Fruit fly (Drosophila melanogaster) whole organism, embryonic: ENCODE measurements around the gene CG6142.

Experiments used
- Bdp1 ChIP-seq: fragments of 200-800 bp; sonication (Bioruptor generic); optimal IDR thresholded peaks from 3 replicates; lab custom pipeline; 2016; ENCODE audit warnings: missing biosample characterization, missing genetic modification characterization
- CG1024 ChIP-seq: fragments of 200-800 bp; sonication (Bioruptor generic); IDR thresholded peaks from 2 replicates; pipeline ENCODE4 v1.3.6; 2022; ENCODE audit warnings: missing biosample characterization, missing genetic modification characterization
- CG11085 ChIP-seq: fragments of 200-800 bp; sonication (Bioruptor generic); IDR thresholded peaks from 2 replicates; pipeline ENCODE4 v1.3.6; 2022; ENCODE audit warnings: missing biosample characterization, missing genetic modification characterization
- CG11093 ChIP-seq: fragments of 200-800 bp; sonication (Bioruptor generic); IDR thresholded peaks from 3 replicates; pipeline ENCODE4 v1.3.6; 2022; ENCODE audit warnings: missing biosample characterization, missing genetic modification characterization
- CG12942 ChIP-seq: fragments of 200-800 bp; sonication (Bioruptor generic); optimal IDR thresholded peaks from 3 replicates; lab custom pipeline; 2016; ENCODE audit warnings: missing biosample characterization, missing genetic modification characterization
- CG14441 ChIP-seq: fragments of 200-800 bp; sonication (Bioruptor generic); IDR thresholded peaks from 2 replicates; pipeline ENCODE4 v1.3.6; 2022; ENCODE audit warnings: missing biosample characterization, missing genetic modification characterization
- CG17612 ChIP-seq: fragments of 200-800 bp; sonication (Bioruptor generic); IDR thresholded peaks from 2 replicates; pipeline ENCODE4 v1.3.6; 2022; ENCODE audit warnings: missing biosample characterization, missing genetic modification characterization
- CG18262 ChIP-seq: fragments of 200-800 bp; optimal IDR thresholded peaks from 3 replicates; lab custom pipeline; 2019; ENCODE audit warnings: missing biosample characterization, mild to moderate bottlenecking, missing genetic modification characterization, moderate library complexity
- CG18764 ChIP-seq: fragments of 200-800 bp; sonication (Bioruptor generic); optimal IDR thresholded peaks from 3 replicates; lab custom pipeline; 2016; ENCODE audit warnings: missing biosample characterization, missing genetic modification characterization
- CG30431 ChIP-seq: fragments of 200-800 bp; sonication (Bioruptor generic); optimal IDR thresholded peaks from 2 replicates; lab custom pipeline; 2017; ENCODE audit warnings: missing biosample characterization, missing genetic modification characterization
- CG31388 ChIP-seq: fragments of 200-800 bp; sonication (Bioruptor generic); optimal IDR thresholded peaks from 2 replicates; lab custom pipeline; 2016; ENCODE audit warnings: missing biosample characterization, missing genetic modification characterization
- CG3847 ChIP-seq: fragments of 200-800 bp; sonication (Bioruptor generic); IDR thresholded peaks from 2 replicates; pipeline ENCODE4 v1.3.6; 2022; ENCODE audit warnings: missing biosample characterization, missing genetic modification characterization
- CG3995 ChIP-seq: fragments of 200-800 bp; sonication (Bioruptor generic); optimal IDR thresholded peaks from 3 replicates; lab custom pipeline; 2016; ENCODE audit warnings: missing biosample characterization, missing genetic modification characterization
- CG4328 ChIP-seq: fragments of 200-800 bp; sonication (Bioruptor generic); optimal IDR thresholded peaks from 3 replicates; lab custom pipeline; 2017; ENCODE audit warnings: missing biosample characterization, missing genetic modification reagents, missing genetic modification characterization
- CG4820 ChIP-seq: fragments of 200-800 bp; sonication (Bioruptor generic); optimal IDR thresholded peaks from 3 replicates; lab custom pipeline; 2016; ENCODE audit warnings: missing biosample characterization, missing genetic modification characterization
- CG6683 ChIP-seq: fragments of 200-800 bp; sonication (Bioruptor generic); optimal IDR thresholded peaks from 2 replicates; lab custom pipeline; 2017; ENCODE audit warnings: missing biosample characterization, mild to moderate bottlenecking, missing genetic modification characterization, missing genetic modification reagents
- CG6813 ChIP-seq: fragments of 200-800 bp; sonication (Bioruptor generic); optimal IDR thresholded peaks from 2 replicates; lab custom pipeline; 2017; ENCODE audit warnings: missing biosample characterization, missing genetic modification characterization, mild to moderate bottlenecking, moderate library complexity, missing genetic modification reagents
- CG7372 ChIP-seq: fragments of 200-800 bp; sonication (Bioruptor generic); IDR thresholded peaks from 2 replicates; pipeline ENCODE4 v1.3.6; 2022; ENCODE audit warnings: missing biosample characterization, missing genetic modification characterization
- CG7556 ChIP-seq: fragments of 200-800 bp; sonication (Bioruptor generic); optimal IDR thresholded peaks from 2 replicates; lab custom pipeline; 2017; ENCODE audit warnings: missing biosample characterization, mild to moderate bottlenecking, missing genetic modification characterization
- CG7745 ChIP-seq: fragments of 200-800 bp; sonication (Bioruptor generic); optimal IDR thresholded peaks from 2 replicates; lab custom pipeline; 2018; ENCODE audit warnings: missing biosample characterization, mild to moderate bottlenecking, missing genetic modification characterization, moderate library complexity
- CG8290 ChIP-seq, 3 experiments: fragments of 200-800 bp; sonication (Bioruptor generic); optimal IDR thresholded peaks; 2 replicates each; lab custom pipeline; 2016 to 2019; ENCODE audit warnings: missing biosample characterization in 3 of 3, missing genetic modification characterization in 3 of 3, mild to moderate bottlenecking in 2 of 3, moderate library complexity in 1 of 3
- Chrac-16 ChIP-seq: fragments of 200-800 bp; sonication (Bioruptor generic); optimal IDR thresholded peaks from 3 replicates; lab custom pipeline; 2016; ENCODE audit warnings: missing biosample characterization, missing genetic modification characterization
- Dfd ChIP-seq, 2 experiments: fragments of >200 bp; optimal IDR thresholded peaks; 2 replicates each; lab custom pipeline; 2017; ENCODE audit warnings: missing biosample characterization in 2 of 2, missing genetic modification characterization in 2 of 2
- Dll ChIP-seq: fragments of 200-800 bp; sonication (Bioruptor generic); IDR thresholded peaks from 4 replicates; pipeline ENCODE4 v1.3.6; 2022; ENCODE audit warnings: missing biosample characterization, missing genetic modification characterization; ENCODE audit not compliant: partially characterized antibody
- E2f2 ChIP-seq: fragments of 200-800 bp; sonication (Bioruptor generic); IDR thresholded peaks from 2 replicates; pipeline ENCODE4 v1.3.6; 2022; ENCODE audit warnings: missing biosample characterization, missing genetic modification characterization
- H15 ChIP-seq: fragments of 200-800 bp; sonication (Bioruptor generic); IDR thresholded peaks from 3 replicates; pipeline ENCODE4 v1.3.6; 2022; ENCODE audit warnings: missing biosample characterization, missing genetic modification characterization
- HLHmδ ChIP-seq: fragments of 200-800 bp; sonication (Bioruptor generic); optimal IDR thresholded peaks from 2 replicates; lab custom pipeline; 2018; ENCODE audit warnings: missing biosample characterization, mild to moderate bottlenecking, missing genetic modification characterization, moderate library complexity
- HmgZ ChIP-seq: fragments of 200-800 bp; sonication (Bioruptor generic); optimal IDR thresholded peaks from 2 replicates; lab custom pipeline; 2018; ENCODE audit warnings: missing biosample characterization, mild to moderate bottlenecking, missing genetic modification characterization
- NC2β ChIP-seq: fragments of 200-800 bp; sonication (Bioruptor generic); optimal IDR thresholded peaks from 2 replicates; lab custom pipeline; 2016; ENCODE audit warnings: missing biosample characterization, missing genetic modification characterization
- Pdp1 ChIP-seq, 2 experiments: fragments of 200-800 bp; sonication (Bioruptor generic); optimal IDR thresholded peaks; 3 replicates each; lab custom pipeline; 2016; ENCODE audit warnings: missing biosample characterization in 2 of 2, missing genetic modification characterization in 2 of 2, mild to moderate bottlenecking in 1 of 2, moderate library complexity in 1 of 2
- Rfx ChIP-seq: fragments of 200-800 bp; sonication (Bioruptor generic); IDR thresholded peaks from 2 replicates; pipeline ENCODE4 v1.3.6; 2022; ENCODE audit warnings: missing biosample characterization, missing genetic modification characterization
- Six4 ChIP-seq: fragments of 200-800 bp; sonication (Bioruptor generic); optimal IDR thresholded peaks from 2 replicates; lab custom pipeline; 2016; ENCODE audit warnings: missing biosample characterization, missing genetic modification characterization
- Spps ChIP-seq: fragments of 200-800 bp; sonication (Bioruptor generic); optimal IDR thresholded peaks from 2 replicates; lab custom pipeline; 2018; ENCODE audit warnings: missing biosample characterization, mild to moderate bottlenecking, missing genetic modification characterization
- al ChIP-seq: fragments of 200-800 bp; sonication (Bioruptor generic); IDR thresholded peaks from 2 replicates; pipeline ENCODE4 v1.3.6; 2022; ENCODE audit warnings: missing biosample characterization, missing genetic modification characterization
- amos ChIP-seq: fragments of 200-800 bp; sonication (Bioruptor generic); IDR thresholded peaks from 2 replicates; pipeline ENCODE4 v1.3.6; 2022; ENCODE audit warnings: missing biosample characterization, missing genetic modification characterization; ENCODE audit not compliant: partially characterized antibody
- dm ChIP-seq: fragments of 200-800 bp; sonication (Bioruptor generic); optimal IDR thresholded peaks from 3 replicates; lab custom pipeline; 2016; ENCODE audit warnings: missing biosample characterization, missing genetic modification characterization
- gcm2 ChIP-seq: fragments of 200-800 bp; sonication (Bioruptor generic); optimal IDR thresholded peaks from 2 replicates; lab custom pipeline; 2016; ENCODE audit warnings: missing biosample characterization, missing genetic modification characterization
- gt ChIP-seq: fragments of 200-800 bp; sonication (Bioruptor generic); IDR thresholded peaks from 2 replicates; pipeline ENCODE4 v1.3.6; 2022; ENCODE audit warnings: missing biosample characterization, missing genetic modification characterization
- h ChIP-seq: fragments of >200 bp; optimal IDR thresholded peaks from 2 replicates; lab custom pipeline; 2017
- klu ChIP-seq: fragments of 200-800 bp; sonication (Bioruptor generic); IDR thresholded peaks from 2 replicates; pipeline ENCODE4 v1.3.6; 2022; ENCODE audit warnings: missing biosample characterization, missing genetic modification characterization
- kni ChIP-seq: fragments of 200-800 bp; sonication (Bioruptor generic); optimal IDR thresholded peaks from 3 replicates; lab custom pipeline; 2017; ENCODE audit warnings: mild to moderate bottlenecking, missing biosample characterization, missing genetic modification reagents, missing genetic modification characterization
- odd ChIP-seq: fragments of 200-800 bp; sonication (Bioruptor generic); optimal IDR thresholded peaks from 2 replicates; lab custom pipeline; 2017; ENCODE audit warnings: missing biosample characterization, mild to moderate bottlenecking, missing genetic modification characterization
- phol ChIP-seq: fragments of 200-800 bp; sonication (Bioruptor generic); optimal IDR thresholded peaks from 3 replicates; lab custom pipeline; 2018; ENCODE audit warnings: missing biosample characterization, mild to moderate bottlenecking, missing genetic modification characterization, moderate library complexity
- scrt ChIP-seq: fragments of 200-800 bp; sonication (Bioruptor generic); optimal IDR thresholded peaks from 2 replicates; lab custom pipeline; 2018; ENCODE audit warnings: missing biosample characterization, mild to moderate bottlenecking, missing genetic modification characterization, moderate library complexity
- slbo ChIP-seq: fragments of 200-800 bp; sonication (Bioruptor generic); IDR thresholded peaks from 2 replicates; pipeline ENCODE4 v1.3.6; 2022; ENCODE audit warnings: missing biosample characterization, missing genetic modification characterization
- sna ChIP-seq: fragments of 200-800 bp; sonication (Bioruptor generic); IDR thresholded peaks from 2 replicates; pipeline ENCODE4 v1.3.6; 2022; ENCODE audit warnings: missing biosample characterization, missing genetic modification characterization; ENCODE audit not compliant: partially characterized antibody
- tin ChIP-seq: fragments of 200-800 bp; sonication (Bioruptor generic); optimal IDR thresholded peaks from 3 replicates; lab custom pipeline; 2016; ENCODE audit warnings: missing biosample characterization, missing genetic modification characterization
- tll ChIP-seq, 2 experiments: fragments of 200-800 bp in 1 of 2; fragments of >200 bp in 1 of 2; sonication (Bioruptor generic) in 1 of 2; optimal IDR thresholded peaks; 2 replicates each; lab custom pipeline; 2017 to 2019; ENCODE audit warnings: missing biosample characterization in 2 of 2, missing genetic modification characterization in 2 of 2, mild to moderate bottlenecking in 1 of 2, moderate library complexity in 1 of 2
- tx ChIP-seq: fragments of 200-800 bp; sonication (Bioruptor generic); optimal IDR thresholded peaks from 2 replicates; lab custom pipeline; 2016; ENCODE audit warnings: missing biosample characterization, missing genetic modification characterization

The CG6142 gene

DNA sequence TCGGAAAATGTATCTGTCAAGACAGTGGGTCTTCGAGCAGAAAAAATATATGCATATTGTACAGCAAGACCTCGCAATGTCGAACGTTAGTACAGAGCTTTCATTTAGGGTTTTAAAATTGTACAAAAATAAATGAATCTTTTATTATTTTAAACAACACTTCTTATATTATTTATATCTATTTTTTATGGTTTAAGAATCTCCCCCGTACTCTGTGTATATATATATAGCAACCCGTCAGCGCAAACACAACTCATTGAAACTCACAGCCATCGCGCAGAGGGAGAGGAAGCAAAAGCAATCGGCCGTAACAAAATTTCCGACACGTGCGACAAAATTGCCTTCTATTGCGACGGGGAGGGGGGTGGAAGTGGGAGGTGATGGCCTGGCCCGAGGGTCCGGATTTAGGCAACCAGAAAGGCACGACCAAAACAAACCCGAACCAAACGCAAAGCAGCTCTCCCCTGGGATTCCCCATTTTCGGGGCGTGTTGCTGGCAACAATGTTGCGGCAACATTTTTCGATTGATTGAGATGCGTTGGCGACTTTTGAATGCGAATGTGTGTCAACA, 26.9 kb upstream of the CG6142 start (continued):
- TF ChIP-seq CG8290 (GFP tag; optimal IDR thresholded peaks at IDR 0.05; lab: Kevin White, UChicago) (no peak), CG8290 (tag; optimal IDR thresholded peaks at IDR 0.05; lab: Kevin White, UChicago) (peak in 1 of 2 experiments; percentile 18), CG4328 (GFP tag; lab: Kevin White, UChicago) (no peak), al (GFP tag; lab: Robert Waterston, UW) (peak; percentile 61), CG31388 (GFP tag; lab: Kevin White, UChicago) (no peak), NC2β (GFP tag; lab: Kevin White, UChicago) (no peak), CG14441 (GFP tag; lab: Robert Waterston, UW) (peak; percentile 81), scrt (GFP tag; lab: Kevin White, UChicago) (peak; percentile 60), HLHmδ (GFP tag; lab: Kevin White, UChicago) (no peak), CG17612 (GFP tag; lab: Robert Waterston, UW) (peak; percentile 58; the same call in 1 of the 2 replicates), h (lab: Kevin White, UChicago) (no peak), amos (GFP tag; lab: Robert Waterston, UW) (peak; percentile 5; the same call in 1 of the 2 replicates), kni (peak; percentile 11), gt (GFP tag; lab: Robert Waterston, UW) (no peak), Dfd (GFP tag; optimal IDR thresholded peaks at IDR 0.05; lab: Kevin White, UChicago) (no peak), tin (peak; percentile 8), CG7556 (peak; percentile 26), odd (GFP tag; lab: Kevin White, UChicago) (no peak), CG4820 (GFP tag; lab: Kevin White, UChicago) (no peak), Pdp1 (GFP tag; optimal IDR thresholded peaks at IDR 0.05; lab: Kevin White, UChicago) (no peak), CG7372 (0 out of 2 replicates have a peak, but pooled peaks have one; percentile 36), CG12942 (GFP tag; lab: Kevin White, UChicago) (no peak), CG30431 (GFP tag; lab: Kevin White, UChicago) (no peak), klu (GFP tag; lab: Robert Waterston, UW) (peak; percentile 64), gcm2 (GFP tag; lab: Kevin White, UChicago) (no peak), Rfx (GFP tag; lab: Robert Waterston, UW) (peak; percentile 92), Spps (tag; lab: Kevin White, UChicago) (no peak), HmgZ (no peak), CG3847 (GFP tag; lab: Robert Waterston, UW) (peak; percentile 70), CG11085 (0 out of 2 replicates have a peak, but pooled peaks have one; percentile 29), CG18262 (tag; lab: Kevin White, UChicago) (peak; percentile 0), CG11093 (GFP tag; lab: Robert Waterston, UW) (no peak), Bdp1 (GFP tag; lab: Kevin White, UChicago) (no peak), Chrac-16 (GFP tag; lab: Kevin White, UChicago) (no peak), dm (GFP tag; lab: Kevin White, UChicago) (no peak), CG6813 (GFP tag; lab: Kevin White, UChicago) (peak; percentile 71), Six4 (GFP tag; lab: Kevin White, UChicago) (no peak), CG1024 (no peak), CG18764 (GFP tag; lab: Kevin White, UChicago) (no peak), CG7745 (tag; lab: Kevin White, UChicago) (no peak), CG3995 (no peak), tll (GFP tag; optimal IDR thresholded peaks at IDR 0.05; lab: Kevin White, UChicago) (no peak), H15 (GFP tag; lab: Robert Waterston, UW) (peak; percentile 59; the same call in 1 of the 3 replicates), CG6683 (GFP tag; lab: Kevin White, UChicago) (peak; percentile 49), Dll (GFP tag; lab: Robert Waterston, UW) (no peak), phol (peak; percentile 60), E2f2 (GFP tag; lab: Robert Waterston, UW) (peak; percentile 28; the same call in 1 of the 2 replicates), sna (no peak; the same call in 1 of the 2 replicates), slbo (GFP tag; lab: Robert Waterston, UW) (peak; percentile 88), tx (GFP tag; lab: Kevin White, UChicago) (no peak)
